Fruit fly (Drosophila melanogaster): ENCODE measurements around the gene CG11837.

Gene CG11837

dm6 chr3R:29063207-29063920, 14.1 kb downstream of the CG11837 start (continued):
- TF ChIP-seq pan (optimal IDR thresholded peaks at IDR 0.05) (no peak), pan (GFP tag; optimal IDR thresholded peaks at IDR 0.05 in 1 of 2, IDR thresholded peaks at IDR 0.05 in 1 of 2) (no peak), NfI (GFP tag; optimal IDR thresholded peaks at IDR 0.05) (peak; percentile 78), CG9727 (GFP tag; optimal IDR thresholded peaks at IDR 0.05) (peak; percentile 83), CG1832 (GFP tag; optimal IDR thresholded peaks at IDR 0.05) (peak; percentile 87), crol (GFP tag; IDR thresholded peaks at IDR 0.05) (no peak), Hr39 (optimal IDR thresholded peaks at IDR 0.05) (no peak), Atf6 (GFP tag; IDR thresholded peaks at IDR 0.05) (no peak), CG7786 (GFP tag; optimal IDR thresholded peaks at IDR 0.05) (peak; percentile 16), pho (GFP tag; optimal IDR thresholded peaks at IDR 0.05) (peak; percentile 68), Ssrp (tag; optimal IDR thresholded peaks at IDR 0.05) (peak; percentile 80), Fer1 (GFP tag; optimal IDR thresholded peaks at IDR 0.05) (peak; percentile 61), CG8478 (optimal IDR thresholded peaks at IDR 0.05) (peak; percentile 83), bigmax (GFP tag; optimal IDR thresholded peaks at IDR 0.05) (no peak), CG18764 (GFP tag; optimal IDR thresholded peaks at IDR 0.05) (no peak), toy (GFP tag; IDR thresholded peaks at IDR 0.05) (no peak), Lhr (GFP tag; optimal IDR thresholded peaks at IDR 0.05) (peak; percentile 8), cas (GFP tag; IDR thresholded peaks at IDR 0.05) (no peak), NFAT (GFP tag; IDR thresholded peaks at IDR 0.05) (no peak), Gsc (GFP tag; IDR thresholded peaks at IDR 0.05) (no peak), crp (GFP tag; optimal IDR thresholded peaks at IDR 0.05) (peak in 1 of 2 experiments; percentile 22), esg (GFP tag; conservative IDR thresholded peaks at IDR 0.05) (no peak), Sox100B (GFP tag; optimal IDR thresholded peaks at IDR 0.05) (peak; percentile 85), CTCF (GFP tag; optimal IDR thresholded peaks at IDR 0.05) (no peak), CrebB (tag; optimal IDR thresholded peaks at IDR 0.05) (no peak), HHEX (GFP tag; optimal IDR thresholded peaks at IDR 0.05) (peak; percentile 57), Jarid2 (GFP tag; optimal IDR thresholded peaks at IDR 0.05) (no peak), CG4404 (GFP tag; IDR thresholded peaks at IDR 0.05) (no peak), CG15269 (tag; optimal IDR thresholded peaks at IDR 0.05) (peak; percentile 87), CG18599 (GFP tag; optimal IDR thresholded peaks at IDR 0.05) (peak; percentile 80), CG6791 (GFP tag; IDR thresholded peaks at IDR 0.05; ENCODE audit: partially characterized antibody) (no peak), jigr1 (GFP tag; IDR thresholded peaks at IDR 0.05) (no peak), CG14860 (GFP tag; IDR thresholded peaks at IDR 0.05; ENCODE audit: partially characterized antibody) (no peak), CG1602 (GFP tag; optimal IDR thresholded peaks at IDR 0.05) (peak; percentile 39), ems (GFP tag; optimal IDR thresholded peaks at IDR 0.05) (peak; percentile 4), CG9932 (GFP tag; IDR thresholded peaks at IDR 0.05) (no peak), CG34376 (GFP tag; optimal IDR thresholded peaks at IDR 0.05) (no peak), CG10267 (tag; optimal IDR thresholded peaks at IDR 0.05) (peak; percentile 80), ttk (GFP tag; IDR thresholded peaks at IDR 0.05) (no peak), ATbp (GFP tag; optimal IDR thresholded peaks at IDR 0.05) (peak; percentile 50), odd (GFP tag; optimal IDR thresholded peaks at IDR 0.05) (peak; percentile 64), HmgZ (tag; optimal IDR thresholded peaks at IDR 0.05) (peak; percentile 13), CG13894 (tag; optimal IDR thresholded peaks at IDR 0.05) (peak; percentile 62), oc (tag; optimal IDR thresholded peaks at IDR 0.05) (peak; percentile 13), CG11247 (GFP tag; IDR thresholded peaks at IDR 0.05) (no peak), CG33213 (GFP tag; optimal IDR thresholded peaks at IDR 0.05) (peak; percentile 35), CG1647 (GFP tag; optimal IDR thresholded peaks at IDR 0.05) (no peak), gcm (GFP tag; optimal IDR thresholded peaks at IDR 0.05) (peak; percentile 10), CG8359 (GFP tag; optimal IDR thresholded peaks at IDR 0.05; ENCODE audit: borderline replicate concordance) (peak; percentile 4), H15 (GFP tag; IDR thresholded peaks at IDR 0.05) (no peak), CG2712 (tag; optimal IDR thresholded peaks at IDR 0.05) (peak; percentile 82)

Measured in whole organism, embryonic.